Worm (Caenorhabditis elegans): ENCODE data around the gene C16C8.5.

ce11 chrII:3463097-3463496 lies 17.9 kb upstream of the C16C8.5 start, which contains the start of gene C16C8.9:
- TF ChIP-seq unc-62 (GFP tag; optimal IDR thresholded peaks at IDR 0.05) = no peak
- no peak for TF ChIP-seq nhr-28 (tag; optimal IDR thresholded peaks at IDR 0.05)
- TF ChIP-seq ztf-11 (tag; optimal IDR thresholded peaks at IDR 0.05) = no peak
- TF ChIP-seq mab-5 (tag; optimal IDR thresholded peaks at IDR 0.05) = no peak

All from whole organism, mixed stage, embryonic.